Worm (Caenorhabditis elegans) whole organism, young adult: ENCODE results near the gene Y76A2B.4.
A peak's percentile ranks its signal among the peaks of the same experiment; 100 is the strongest.

Experiments
- B0336.3 ChIP-seq: fragments of 200-800 bp; sonication (Bioruptor generic); IDR thresholded peaks from 2 replicates; pipeline ENCODE4 v1.3.6; 2022; ENCODE audit warnings: missing genetic modification characterization, missing compliant biosample characterization
- C06A6.2 ChIP-seq: fragments of 200-800 bp; sonication (Bioruptor generic); conservative IDR thresholded peaks from 2 replicates; pipeline ENCODE4 v1.3.6; 2022; ENCODE audit warnings: missing genetic modification characterization, missing compliant biosample characterization
- D2030.7 ChIP-seq: fragments of 200-800 bp; sonication (Bioruptor generic); IDR thresholded peaks from 2 replicates; pipeline ENCODE4 v1.3.6; 2022; ENCODE audit warnings: missing genetic modification reagents, missing genetic modification characterization, missing compliant biosample characterization
- F49E8.2 ChIP-seq: sonication (generic microtip); optimal IDR thresholded peaks from 3 replicates; lab custom pipeline; 2017; ENCODE audit warnings: missing genetic modification characterization, mild to moderate bottlenecking, missing compliant biosample characterization, antibody characterized with exemption, moderate library complexity; ENCODE audit not compliant: insufficient read depth
- F52B5.7 ChIP-seq: sonication (generic microtip); optimal IDR thresholded peaks from 2 replicates; lab custom pipeline; 2016; ENCODE audit warnings: mild to moderate bottlenecking, missing genetic modification characterization, missing compliant biosample characterization
- T07F8.4 ChIP-seq: sonication (generic microtip); optimal IDR thresholded peaks from 2 replicates; lab custom pipeline; 2016; ENCODE audit warnings: mild to moderate bottlenecking, missing genetic modification characterization, moderate library complexity, missing compliant biosample characterization
- T26A5.8 ChIP-seq: sonication (generic microtip); optimal IDR thresholded peaks from 2 replicates; lab custom pipeline; 2016; ENCODE audit warnings: missing genetic modification characterization, missing compliant biosample characterization
- Y67H2A.10 ChIP-seq: fragments of 200-800 bp; sonication (Bioruptor generic); conservative IDR thresholded peaks from 2 replicates; pipeline ENCODE4 v1.3.6; 2022; ENCODE audit warnings: missing genetic modification reagents, missing genetic modification characterization, missing compliant biosample characterization
- Y95B8A.8 ChIP-seq: fragments of 200-800 bp; sonication (Bioruptor generic); IDR thresholded peaks from 2 replicates; pipeline ENCODE4 v1.3.6; 2022; ENCODE audit warnings: missing genetic modification reagents, missing genetic modification characterization, missing compliant biosample characterization
- bed-1 ChIP-seq: fragments of 200-800 bp; sonication (Bioruptor generic); IDR thresholded peaks from 2 replicates; pipeline ENCODE4 v1.3.6; 2022; ENCODE audit warnings: missing genetic modification reagents, missing genetic modification characterization, missing compliant biosample characterization
- cebp-1 ChIP-seq, 2 experiments: fragments of 200-800 bp in 1 of 2; sonication (Bioruptor generic) in 1 of 2; sonication (generic microtip) in 1 of 2; IDR thresholded peaks in 1 of 2; optimal IDR thresholded peaks in 1 of 2; 2 replicates each; pipeline versions ENCODE4 v1.3.6 to Lab custom; 2017 to 2022; ENCODE audit warnings: missing compliant biosample characterization in 2 of 2, missing genetic modification characterization in 2 of 2, mild to moderate bottlenecking in 1 of 2, missing genetic modification reagents in 1 of 2, moderate library complexity in 1 of 2
- ceh-27 ChIP-seq: fragments of 200-800 bp; sonication (Bioruptor generic); optimal IDR thresholded peaks from 2 replicates; lab custom pipeline; 2018; ENCODE audit warnings: mild to moderate bottlenecking, missing genetic modification characterization, moderate library complexity, missing compliant biosample characterization
- dox-1 ChIP-seq: fragments of 200-800 bp; sonication (Bioruptor generic); IDR thresholded peaks from 2 replicates; pipeline ENCODE4 v1.3.6; 2022; ENCODE audit warnings: missing genetic modification reagents, missing genetic modification characterization, missing compliant biosample characterization
- dpl-1 ChIP-seq: fragments of 150-350 bp; optimal IDR thresholded peaks from 2 replicates; lab custom pipeline; 2014; ENCODE audit warnings: missing biosample characterization, missing genetic modification reagents, missing genetic modification characterization
- efl-1 ChIP-seq: fragments of 150-350 bp; optimal IDR thresholded peaks from 2 replicates; lab custom pipeline; 2014; ENCODE audit warnings: missing biosample characterization, missing genetic modification reagents, missing genetic modification characterization
- egl-18 ChIP-seq: fragments of 200-800 bp; sonication (Bioruptor generic); IDR thresholded peaks from 2 replicates; pipeline ENCODE4 v1.3.6; 2022; ENCODE audit warnings: missing genetic modification reagents, missing genetic modification characterization, missing compliant biosample characterization
- egrh-3 ChIP-seq: fragments of 200-800 bp; sonication (Bioruptor generic); IDR thresholded peaks from 2 replicates; pipeline ENCODE4 v1.3.6; 2022; ENCODE audit warnings: missing genetic modification reagents, missing genetic modification characterization, missing compliant biosample characterization
- ekl-4 ChIP-seq: fragments of 200-800 bp; sonication (Bioruptor generic); IDR thresholded peaks from 2 replicates; pipeline ENCODE4 v1.3.6; 2022; ENCODE audit warnings: missing genetic modification reagents, missing genetic modification characterization, missing compliant biosample characterization
- hlh-26 ChIP-seq: fragments of 200-800 bp; sonication (Bioruptor generic); conservative IDR thresholded peaks from 2 replicates; pipeline ENCODE4 v1.3.6; 2022; ENCODE audit warnings: missing genetic modification reagents, missing genetic modification characterization, missing compliant biosample characterization
- hmg-1.2 ChIP-seq: fragments of 200-800 bp; sonication (Bioruptor generic); IDR thresholded peaks from 2 replicates; pipeline ENCODE4 v1.3.6; 2022; ENCODE audit warnings: missing genetic modification reagents, missing genetic modification characterization, missing compliant biosample characterization
- hsf-1 ChIP-seq: fragments of 200-800 bp; sonication (Bioruptor generic); IDR thresholded peaks from 2 replicates; pipeline ENCODE4 v1.3.6; 2022; ENCODE audit warnings: missing genetic modification reagents, missing genetic modification characterization, missing compliant biosample characterization
- lin-35 ChIP-seq, 3 experiments: fragments of 150-350 bp in 2 of 3; sonication (generic microtip) in 1 of 3; optimal IDR thresholded peaks; 2 replicates each; lab custom pipeline; 2014 to 2018; ENCODE audit warnings: missing biosample characterization in 3 of 3, missing genetic modification characterization in 3 of 3, missing genetic modification reagents in 3 of 3
- lin-54 ChIP-seq: fragments of 200-800 bp; sonication (Bioruptor generic); optimal IDR thresholded peaks from 2 replicates; lab custom pipeline; 2018; ENCODE audit warnings: mild to moderate bottlenecking, missing genetic modification characterization, missing compliant biosample characterization
- lsl-1 ChIP-seq: fragments of 200-800 bp; sonication (Bioruptor generic); optimal IDR thresholded peaks from 2 replicates; lab custom pipeline; 2018; ENCODE audit warnings: mild to moderate bottlenecking, missing genetic modification characterization, moderate library complexity, missing compliant biosample characterization
- madf-3 ChIP-seq: fragments of 200-800 bp; sonication (Bioruptor generic); IDR thresholded peaks from 2 replicates; pipeline ENCODE4 v1.3.6; 2022; ENCODE audit warnings: missing genetic modification reagents, missing genetic modification characterization, missing compliant biosample characterization
- madf-6 ChIP-seq: fragments of 200-800 bp; sonication (Bioruptor generic); IDR thresholded peaks from 2 replicates; pipeline ENCODE4 v1.3.6; 2022; ENCODE audit warnings: missing genetic modification reagents, missing genetic modification characterization, missing compliant biosample characterization
- madf-8 ChIP-seq: fragments of 200-800 bp; sonication (Bioruptor generic); conservative IDR thresholded peaks from 2 replicates; pipeline ENCODE4 v1.3.6; 2022; ENCODE audit warnings: missing genetic modification reagents, missing genetic modification characterization, missing compliant biosample characterization
- mcd-1 ChIP-seq: fragments of 200-800 bp; sonication (Bioruptor generic); IDR thresholded peaks from 2 replicates; pipeline ENCODE4 v1.3.6; 2022; ENCODE audit warnings: missing genetic modification reagents, missing genetic modification characterization, missing compliant biosample characterization
- nfya-1 ChIP-seq: sonication (generic microtip); optimal IDR thresholded peaks from 2 replicates; lab custom pipeline; 2017; ENCODE audit warnings: antibody characterized with exemption, missing compliant biosample characterization, missing genetic modification characterization, borderline replicate concordance; ENCODE audit not compliant: insufficient read depth
- nhr-179 ChIP-seq: sonication (generic microtip); optimal IDR thresholded peaks from 2 replicates; lab custom pipeline; 2016; ENCODE audit warnings: mild to moderate bottlenecking, missing genetic modification characterization, missing compliant biosample characterization
- pbrm-1 ChIP-seq: fragments of 200-800 bp; sonication (Bioruptor generic); IDR thresholded peaks from 2 replicates; pipeline ENCODE4 v1.3.6; 2022; ENCODE audit warnings: missing genetic modification reagents, missing genetic modification characterization, missing compliant biosample characterization
- sdz-38 ChIP-seq: sonication (generic microtip); optimal IDR thresholded peaks from 2 replicates; lab custom pipeline; 2016; ENCODE audit warnings: missing genotype, missing genetic modification characterization, missing compliant biosample characterization
- snpc-3.4 ChIP-seq: sonication (generic microtip); optimal IDR thresholded peaks from 2 replicates; lab custom pipeline; 2017; ENCODE audit warnings: missing genetic modification characterization, mild to moderate bottlenecking, missing compliant biosample characterization, antibody characterized with exemption, moderate library complexity, missing genotype, missing genetic modification reagents
- snpc-4 ChIP-seq, 5 experiments: fragments of 150-350 bp in 1 of 5; sonication (generic microtip) in 4 of 5; optimal IDR thresholded peaks; 2 replicates each; lab custom pipeline; 2014 to 2018; ENCODE audit warnings: missing genetic modification characterization in 5 of 5, missing biosample characterization in 3 of 5, antibody characterized with exemption in 2 of 5, mild to moderate bottlenecking in 2 of 5, missing compliant biosample characterization in 2 of 5, missing genotype in 2 of 5, moderate library complexity in 2 of 5, missing genetic modification reagents in 1 of 5
- tbp1 ChIP-seq: fragments of 200-800 bp; sonication (Bioruptor generic); optimal IDR thresholded peaks from 2 replicates; lab custom pipeline; 2018; ENCODE audit warnings: mild to moderate bottlenecking, missing genetic modification characterization, missing compliant biosample characterization
- tlf-1 ChIP-seq: fragments of 200-800 bp; sonication (Bioruptor generic); optimal IDR thresholded peaks from 2 replicates; lab custom pipeline; 2018; ENCODE audit warnings: mild to moderate bottlenecking, missing genetic modification characterization, missing compliant biosample characterization
- xnd-1 ChIP-seq: sonication (generic microtip); optimal IDR thresholded peaks from 2 replicates; lab custom pipeline; 2016; ENCODE audit warnings: missing genotype, missing genetic modification reagents, missing genetic modification characterization, missing compliant biosample characterization
- zfh-2 ChIP-seq: fragments of 200-800 bp; sonication (Bioruptor generic); conservative IDR thresholded peaks from 2 replicates; pipeline ENCODE4 v1.3.6; 2022; ENCODE audit warnings: missing genetic modification reagents, missing genetic modification characterization, missing compliant biosample characterization
- ztf-3 ChIP-seq: fragments of 200-800 bp; sonication (Bioruptor generic); optimal IDR thresholded peaks from 2 replicates; lab custom pipeline; 2018; ENCODE audit warnings: mild to moderate bottlenecking, missing genetic modification characterization, missing compliant biosample characterization

Y76A2B.4 gene

DNA sequence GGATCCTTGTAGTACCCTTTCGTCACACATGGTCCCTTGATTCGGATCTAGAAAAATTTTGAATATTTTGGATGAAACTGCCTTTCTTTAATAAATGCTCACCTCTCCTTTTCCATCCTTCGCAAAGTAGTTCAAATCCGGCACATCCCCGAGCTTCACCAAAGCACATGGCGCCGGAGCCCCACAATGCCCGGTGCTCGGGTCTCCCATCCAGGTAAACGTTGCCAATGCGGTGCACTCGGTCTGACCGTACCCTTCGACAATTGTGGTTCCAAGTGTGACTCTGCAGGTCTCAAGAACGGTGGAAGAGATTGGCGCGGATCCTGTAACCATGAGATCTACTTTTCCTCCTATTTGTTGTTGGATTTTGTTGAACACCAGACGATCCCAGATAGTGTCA is 5.8 kb downstream of the Y76A2B.4 start:
- TF ChIP-seq zfh-2 (peak; percentile 59), Y67H2A.10 (GFP tag; lab: Robert Waterston, UW) (no peak)

DNA sequence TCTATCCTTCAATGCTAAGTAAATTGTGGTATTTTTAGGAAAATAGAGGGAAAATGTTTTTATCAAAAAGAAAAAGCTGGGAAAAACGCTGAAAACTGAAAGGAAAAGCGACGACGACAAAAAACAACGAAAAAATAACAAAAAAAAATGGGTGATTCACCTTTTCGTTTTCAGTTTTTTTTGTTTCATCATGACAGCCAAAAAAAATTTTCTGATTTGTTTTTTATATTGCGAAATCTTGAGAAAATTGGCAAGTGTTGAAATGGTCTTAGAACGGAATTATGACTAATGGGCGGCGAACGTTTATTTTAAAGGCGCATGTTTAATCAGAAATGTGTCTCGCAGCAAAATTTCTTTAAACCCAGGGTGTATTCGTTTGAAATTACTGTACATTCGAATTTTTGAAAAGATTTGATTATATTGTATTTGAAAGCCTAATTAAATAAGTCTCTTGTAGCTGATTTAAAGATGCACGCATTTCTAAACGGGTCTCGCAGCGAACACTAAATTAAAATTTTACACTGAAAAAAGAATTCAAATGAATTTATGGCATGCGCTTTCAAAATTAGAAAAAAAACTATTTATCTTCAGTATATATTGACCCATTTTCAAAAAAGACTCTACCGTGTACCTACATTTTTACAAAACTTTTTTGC is 10.7 kb downstream of the Y76A2B.4 start:
- TF ChIP-seq T26A5.8 (tag; lab: Kevin White, UChicago): no peak
- TF ChIP-seq cebp-1 (GFP tag; IDR thresholded peaks at IDR 0.05; lab: Robert Waterston, UW): peak; percentile 76
- peak; percentile 93 for TF ChIP-seq cebp-1 (tag; optimal IDR thresholded peaks at IDR 0.05; lab: Kevin White, UChicago)
- TF ChIP-seq, all 124 proteins: peak for 1

DNA sequence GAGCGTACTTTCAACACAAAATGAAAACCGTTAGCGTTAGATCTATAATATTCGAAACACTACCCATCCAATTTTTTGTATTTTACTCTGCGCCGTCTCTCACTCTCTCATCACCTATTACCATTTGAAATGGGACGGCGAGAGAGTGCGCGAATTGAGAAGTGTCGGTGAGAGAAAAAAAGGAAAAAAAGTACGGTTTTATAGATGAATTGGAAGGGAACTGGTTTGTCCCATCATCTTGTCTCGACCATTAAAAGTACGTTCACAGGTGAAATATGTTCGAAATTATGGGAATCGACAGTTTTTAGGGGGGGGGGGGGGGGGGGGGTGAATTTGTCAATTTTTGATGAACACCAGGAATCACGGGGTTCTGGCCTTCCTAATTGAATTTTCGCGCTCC is 11.9 kb downstream of the Y76A2B.4 start:
- TF ChIP-seq hlh-26 (GFP tag; lab: Robert Waterston, UW): no peak
- TF ChIP-seq C06A6.2 (GFP tag; lab: Robert Waterston, UW): no peak
- no peak for TF ChIP-seq nhr-179 (tag; lab: Kevin White, UChicago)
- TF ChIP-seq Y67H2A.10 (GFP tag; lab: Robert Waterston, UW): no peak
- no peak for TF ChIP-seq ceh-27 (GFP tag; lab: Kevin White, UChicago)
- TF ChIP-seq egrh-3 (GFP tag; lab: Robert Waterston, UW): peak; percentile 36; the same call in 1 of the 2 replicates
- no peak for TF ChIP-seq sdz-38
- TF ChIP-seq ztf-3 (GFP tag; lab: Kevin White, UChicago): no peak
- TF ChIP-seq hmg-1.2: 0 out of 2 replicates have a peak, but pooled peaks have one; percentile 10
- TF ChIP-seq lin-35 (GFP tag; optimal IDR thresholded peaks at IDR 0.05; lab: Kevin White, UChicago): no peak
- TF ChIP-seq nfya-1 (tag; lab: Kevin White, UChicago): no peak

DNA sequence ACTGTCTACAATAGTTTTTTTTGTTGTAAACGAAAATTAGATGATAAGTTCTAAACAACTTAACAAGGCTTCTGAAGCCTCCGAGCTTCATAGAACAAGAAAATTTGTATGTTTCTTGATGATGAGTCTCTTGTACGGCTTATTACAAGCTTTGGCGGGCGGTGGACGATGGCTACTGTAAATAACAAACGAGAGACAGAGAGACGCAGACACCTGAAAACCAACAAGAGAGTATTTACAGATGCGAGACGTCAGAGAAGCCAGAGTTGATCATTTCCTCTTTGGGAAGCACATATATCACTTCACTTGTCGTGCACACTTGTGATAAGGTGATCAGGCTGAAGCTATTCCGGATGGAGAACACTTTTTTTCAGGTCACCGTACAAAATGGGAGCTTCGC is 15.7 kb downstream of the Y76A2B.4 start:
- TF ChIP-seq T07F8.4: no peak
- TF ChIP-seq hmg-1.2: peak; percentile 51; the same call in 1 of the 2 replicates
- TF ChIP-seq B0336.3 (GFP tag; lab: Robert Waterston, UW): no peak
- TF ChIP-seq, all 124 proteins: peak for 1

DNA sequence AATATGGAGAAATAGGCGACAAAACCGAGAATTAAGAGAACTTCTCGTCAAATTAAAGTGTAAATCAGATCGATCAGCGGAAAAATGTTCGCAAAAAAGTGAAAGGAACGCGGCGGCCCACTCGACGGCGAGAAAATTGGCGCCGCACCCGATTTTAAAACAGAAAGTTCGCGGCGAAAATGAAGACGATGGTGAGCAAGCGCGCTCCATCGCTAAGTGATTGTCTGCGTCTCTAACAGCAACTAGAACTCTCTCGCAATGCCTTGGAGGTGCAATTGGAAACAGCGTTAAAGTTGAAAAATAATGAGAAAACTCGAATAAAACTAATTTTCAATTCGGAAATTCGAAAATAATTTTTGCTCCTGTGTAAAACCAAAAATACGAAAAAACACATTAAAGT is 16.6 kb downstream of the Y76A2B.4 start:
- TF ChIP-seq Y95B8A.8 (GFP tag; lab: Robert Waterston, UW): 0 out of 2 replicates have a peak, but pooled peaks have one; percentile 69
- no peak for TF ChIP-seq F52B5.7 (tag; lab: Kevin White, UChicago)
- peak; percentile 84 for TF ChIP-seq hsf-1
- TF ChIP-seq D2030.7 (GFP tag; lab: Robert Waterston, UW): peak; percentile 82
- peak; percentile 14 for TF ChIP-seq snpc-3.4 (tag; lab: Kevin White, UChicago)
- TF ChIP-seq tbp1 (GFP tag; lab: Kevin White, UChicago): peak; percentile 45
- peak; percentile 95 for TF ChIP-seq mcd-1 (GFP tag; lab: Robert Waterston, UW)
- 0 out of 2 replicates have a peak, but pooled peaks have one; percentile 25 for TF ChIP-seq madf-3
- peak; percentile 52 for TF ChIP-seq lsl-1
- peak; percentile 73; the same call in 1 of the 2 replicates for TF ChIP-seq ekl-4
- no peak for TF ChIP-seq snpc-4 (GFP tag; optimal IDR thresholded peaks at IDR 0.05; lab: Kevin White, UChicago)
- peak in 2 of 4 experiments; percentile 15 to 16 for TF ChIP-seq snpc-4 (tag; optimal IDR thresholded peaks at IDR 0.05; lab: Kevin White, UChicago)
- no peak for TF ChIP-seq Y67H2A.10 (GFP tag; lab: Robert Waterston, UW)
- peak; percentile 71 for TF ChIP-seq dpl-1 (GFP tag; lab: Kevin White, UChicago)
- peak; percentile 86 for TF ChIP-seq efl-1 (GFP tag; lab: Kevin White, UChicago)
- TF ChIP-seq tlf-1 (GFP tag; lab: Kevin White, UChicago): peak; percentile 40
- peak; percentile 20 for TF ChIP-seq F49E8.2 (tag; lab: Kevin White, UChicago)
- TF ChIP-seq madf-8 (GFP tag; lab: Robert Waterston, UW): peak; percentile 83
- peak; percentile 67 for TF ChIP-seq dox-1 (GFP tag; lab: Robert Waterston, UW)
- TF ChIP-seq madf-6: peak; percentile 93
- TF ChIP-seq egl-18 (GFP tag; lab: Robert Waterston, UW): no peak
- peak; percentile 63 for TF ChIP-seq lin-54 (GFP tag; lab: Kevin White, UChicago)
- TF ChIP-seq bed-1 (GFP tag; lab: Robert Waterston, UW): no peak
- TF ChIP-seq xnd-1 (tag; lab: Kevin White, UChicago): peak; percentile 70
- TF ChIP-seq pbrm-1 (GFP tag; lab: Robert Waterston, UW): peak; percentile 71; the same call in 1 of the 2 replicates
